Fruit fly (Drosophila melanogaster) whole organism, embryonic: ENCODE data around the gene Pp4-19C.

Experiments used
- BEAF-32 ChIP-seq: fragments of 200-800 bp; sonication (Bioruptor generic); optimal IDR thresholded peaks from 3 replicates; lab custom pipeline; 2017; ENCODE audit warnings: missing biosample characterization, missing genetic modification characterization, mild to moderate bottlenecking, moderate library complexity, missing genetic modification reagents
- Bgb ChIP-seq: fragments of 200-800 bp; sonication (Bioruptor generic); IDR thresholded peaks from 2 replicates; pipeline ENCODE4 v1.3.6; 2022; ENCODE audit warnings: missing biosample characterization, missing genetic modification characterization; ENCODE audit not compliant: partially characterized antibody
- CG10147 ChIP-seq: fragments of 200-800 bp; sonication (Bioruptor generic); optimal IDR thresholded peaks from 2 replicates; lab custom pipeline; 2019; ENCODE audit warnings: missing biosample characterization, mild to moderate bottlenecking, missing genetic modification characterization, moderate library complexity
- CG11085 ChIP-seq: fragments of 200-800 bp; sonication (Bioruptor generic); IDR thresholded peaks from 2 replicates; pipeline ENCODE4 v1.3.6; 2022; ENCODE audit warnings: missing biosample characterization, missing genetic modification characterization
- CG11247 ChIP-seq: fragments of 200-800 bp; sonication (Bioruptor generic); IDR thresholded peaks from 2 replicates; pipeline ENCODE4 v1.3.6; 2022; ENCODE audit warnings: missing biosample characterization, missing genetic modification characterization
- CG11560 ChIP-seq: fragments of 200-800 bp; sonication (Bioruptor generic); IDR thresholded peaks from 3 replicates; pipeline ENCODE4 v1.3.6; 2022; ENCODE audit warnings: missing biosample characterization, missing genetic modification characterization
- CG12942 ChIP-seq: fragments of 200-800 bp; sonication (Bioruptor generic); optimal IDR thresholded peaks from 3 replicates; lab custom pipeline; 2016; ENCODE audit warnings: missing biosample characterization, missing genetic modification characterization
- CG13296 ChIP-seq: fragments of 200-800 bp; sonication (Bioruptor generic); optimal IDR thresholded peaks from 3 replicates; lab custom pipeline; 2018; ENCODE audit warnings: missing biosample characterization, mild to moderate bottlenecking, missing genetic modification characterization
- CG16813 ChIP-seq: fragments of 200-800 bp; sonication (Bioruptor generic); IDR thresholded peaks from 3 replicates; pipeline ENCODE4 v1.3.6; 2022; ENCODE audit warnings: missing biosample characterization, missing genetic modification characterization; ENCODE audit not compliant: partially characterized antibody
- CG17802 ChIP-seq: fragments of 200-800 bp; sonication (Bioruptor generic); optimal IDR thresholded peaks from 2 replicates; lab custom pipeline; 2018; ENCODE audit warnings: missing biosample characterization, mild to moderate bottlenecking, missing genetic modification characterization, moderate library complexity
- CG18011 ChIP-seq: fragments of 200-800 bp; sonication (Bioruptor generic); optimal IDR thresholded peaks from 2 replicates; lab custom pipeline; 2017; ENCODE audit warnings: missing biosample characterization, missing genetic modification characterization, mild to moderate bottlenecking, moderate library complexity, missing genotype
- CG31441 ChIP-seq: fragments of 200-800 bp; sonication (Bioruptor generic); IDR thresholded peaks from 2 replicates; pipeline ENCODE4 v1.3.6; 2022; ENCODE audit warnings: missing biosample characterization, missing genetic modification characterization
- CG5245 ChIP-seq: fragments of 200-800 bp; sonication (Bioruptor generic); optimal IDR thresholded peaks from 3 replicates; lab custom pipeline; 2016; ENCODE audit warnings: missing biosample characterization, missing genetic modification characterization
- CG6254 ChIP-seq: fragments of 200-800 bp; sonication (Bioruptor generic); optimal IDR thresholded peaks from 3 replicates; lab custom pipeline; 2017; ENCODE audit warnings: mild to moderate bottlenecking, missing biosample characterization, missing genetic modification reagents, missing genetic modification characterization
- CG6654 ChIP-seq: fragments of 200-800 bp; sonication (Bioruptor generic); optimal IDR thresholded peaks from 2 replicates; lab custom pipeline; 2017; ENCODE audit warnings: missing biosample characterization, mild to moderate bottlenecking, missing genetic modification characterization
- CG9727 ChIP-seq: fragments of 200-800 bp; sonication (Bioruptor generic); optimal IDR thresholded peaks from 3 replicates; lab custom pipeline; 2017; ENCODE audit warnings: missing biosample characterization, mild to moderate bottlenecking, missing genetic modification characterization
- Chrac-16 ChIP-seq: fragments of 200-800 bp; sonication (Bioruptor generic); optimal IDR thresholded peaks from 3 replicates; lab custom pipeline; 2016; ENCODE audit warnings: missing biosample characterization, missing genetic modification characterization
- Dek ChIP-seq: fragments of 200-800 bp; sonication (Bioruptor generic); optimal IDR thresholded peaks from 3 replicates; lab custom pipeline; 2019; ENCODE audit warnings: missing biosample characterization, mild to moderate bottlenecking, missing genetic modification characterization, moderate library complexity
- Dip2 ChIP-seq: fragments of 200-800 bp; sonication (Bioruptor generic); IDR thresholded peaks from 2 replicates; pipeline ENCODE4 v1.3.6; 2022; ENCODE audit warnings: missing biosample characterization, missing genetic modification characterization
- Dref ChIP-seq: fragments of 200-800 bp; sonication (Bioruptor generic); IDR thresholded peaks from 2 replicates; pipeline ENCODE4 v1.3.6; 2022; ENCODE audit warnings: missing biosample characterization, missing genetic modification characterization
- ERR ChIP-seq: fragments of 200-800 bp; sonication (Bioruptor generic); optimal IDR thresholded peaks from 2 replicates; lab custom pipeline; 2016; ENCODE audit warnings: missing biosample characterization, missing genetic modification characterization
- HLH3B ChIP-seq: fragments of 200-800 bp; sonication (Bioruptor generic); IDR thresholded peaks from 2 replicates; pipeline ENCODE4 v1.3.6; 2022; ENCODE audit warnings: missing biosample characterization, missing genetic modification characterization
- NC2α ChIP-seq: fragments of 200-800 bp; sonication (Bioruptor generic); optimal IDR thresholded peaks from 2 replicates; lab custom pipeline; 2016; ENCODE audit warnings: missing biosample characterization, missing genetic modification characterization
- Pdp1 ChIP-seq, 2 experiments: fragments of 200-800 bp; sonication (Bioruptor generic); optimal IDR thresholded peaks; 3 replicates each; lab custom pipeline; 2016; ENCODE audit warnings: missing biosample characterization in 2 of 2, missing genetic modification characterization in 2 of 2, mild to moderate bottlenecking in 1 of 2, moderate library complexity in 1 of 2
- Side ChIP-seq: fragments of 200-800 bp; sonication (Bioruptor generic); optimal IDR thresholded peaks from 2 replicates; lab custom pipeline; 2016; ENCODE audit warnings: missing biosample characterization, missing genetic modification characterization
- Sin3A ChIP-seq: fragments of >200 bp; optimal IDR thresholded peaks from 2 replicates; lab custom pipeline; 2018
- Sry-β ChIP-seq: fragments of 200-800 bp; sonication (Bioruptor generic); optimal IDR thresholded peaks from 2 replicates; lab custom pipeline; 2018; ENCODE audit warnings: missing biosample characterization, mild to moderate bottlenecking, missing genetic modification characterization, moderate library complexity
- ab ChIP-seq: fragments of 200-800 bp; sonication (Bioruptor generic); optimal IDR thresholded peaks from 2 replicates; lab custom pipeline; 2016; ENCODE audit warnings: missing biosample characterization, missing genetic modification characterization
- amos ChIP-seq: fragments of 200-800 bp; sonication (Bioruptor generic); IDR thresholded peaks from 2 replicates; pipeline ENCODE4 v1.3.6; 2022; ENCODE audit warnings: missing biosample characterization, missing genetic modification characterization; ENCODE audit not compliant: partially characterized antibody
- az2 ChIP-seq: fragments of 200-800 bp; sonication (Bioruptor generic); optimal IDR thresholded peaks from 3 replicates; lab custom pipeline; 2016; ENCODE audit warnings: missing biosample characterization, missing genetic modification characterization
- bcd ChIP-seq: fragments of 200-800 bp; sonication (Bioruptor generic); optimal IDR thresholded peaks from 2 replicates; lab custom pipeline; 2017; ENCODE audit warnings: missing biosample characterization, mild to moderate bottlenecking, missing genetic modification characterization
- dati ChIP-seq: fragments of 200-800 bp; sonication (Bioruptor generic); IDR thresholded peaks from 2 replicates; pipeline ENCODE4 v1.3.6; 2022; ENCODE audit warnings: missing biosample characterization, missing genetic modification characterization
- en ChIP-seq: fragments of 200-800 bp; sonication (Bioruptor generic); optimal IDR thresholded peaks from 2 replicates; lab custom pipeline; 2016; ENCODE audit warnings: missing biosample characterization, missing genetic modification characterization
- gcm ChIP-seq: fragments of 200-800 bp; sonication (Bioruptor generic); optimal IDR thresholded peaks from 2 replicates; lab custom pipeline; 2019; ENCODE audit warnings: missing biosample characterization, mild to moderate bottlenecking, missing genetic modification characterization, moderate library complexity
- h ChIP-seq: fragments of >200 bp; optimal IDR thresholded peaks from 2 replicates; lab custom pipeline; 2017
- ind ChIP-seq: fragments of 200-800 bp; sonication (Bioruptor generic); optimal IDR thresholded peaks from 3 replicates; lab custom pipeline; 2016; ENCODE audit warnings: missing biosample characterization, missing genetic modification characterization
- jing ChIP-seq: fragments of 200-800 bp; sonication (Bioruptor generic); optimal IDR thresholded peaks from 2 replicates; lab custom pipeline; 2018; ENCODE audit warnings: missing biosample characterization, mild to moderate bottlenecking, missing genetic modification characterization
- ken ChIP-seq: fragments of 200-800 bp; sonication (Bioruptor generic); IDR thresholded peaks from 3 replicates; pipeline ENCODE4 v1.3.6; 2022; ENCODE audit warnings: missing biosample characterization, missing genetic modification characterization
- knrl ChIP-seq: fragments of 200-800 bp; sonication (Bioruptor generic); IDR thresholded peaks from 3 replicates; pipeline ENCODE4 v1.3.6; 2022; ENCODE audit warnings: missing biosample characterization, missing genetic modification characterization; ENCODE audit not compliant: partially characterized antibody
- lmd ChIP-seq: fragments of 200-800 bp; sonication (Bioruptor generic); IDR thresholded peaks from 2 replicates; pipeline ENCODE4 v1.3.6; 2022; ENCODE audit warnings: missing biosample characterization, missing genetic modification characterization
- odd ChIP-seq: fragments of 200-800 bp; sonication (Bioruptor generic); optimal IDR thresholded peaks from 2 replicates; lab custom pipeline; 2017; ENCODE audit warnings: missing biosample characterization, mild to moderate bottlenecking, missing genetic modification characterization
- p53 ChIP-seq: fragments of 200-800 bp; sonication (Bioruptor generic); optimal IDR thresholded peaks from 2 replicates; lab custom pipeline; 2016; ENCODE audit warnings: missing biosample characterization, missing genetic modification characterization
- pum ChIP-seq: fragments of 200-800 bp; sonication (Bioruptor generic); optimal IDR thresholded peaks from 2 replicates; lab custom pipeline; 2016; ENCODE audit warnings: missing biosample characterization, missing genetic modification characterization
- repo ChIP-seq: fragments of 200-800 bp; sonication (Bioruptor generic); optimal IDR thresholded peaks from 2 replicates; lab custom pipeline; 2016; ENCODE audit warnings: missing biosample characterization, missing genetic modification characterization
- row ChIP-seq: fragments of 200-800 bp; sonication (Bioruptor generic); IDR thresholded peaks from 3 replicates; pipeline ENCODE4 v1.3.6; 2022; ENCODE audit warnings: missing biosample characterization, missing genetic modification characterization
- sima ChIP-seq: fragments of 200-800 bp; sonication (Bioruptor generic); optimal IDR thresholded peaks from 2 replicates; lab custom pipeline; 2016; ENCODE audit warnings: missing biosample characterization, missing genetic modification characterization
- stwl ChIP-seq: fragments of 200-800 bp; sonication (Bioruptor generic); optimal IDR thresholded peaks from 3 replicates; lab custom pipeline; 2018; ENCODE audit warnings: missing biosample characterization, mild to moderate bottlenecking, missing genetic modification characterization, moderate library complexity
- tgo ChIP-seq: fragments of 200-800 bp; sonication (Bioruptor generic); IDR thresholded peaks from 3 replicates; pipeline ENCODE4 v1.3.6; 2022; ENCODE audit warnings: missing biosample characterization, missing genetic modification characterization
- tio ChIP-seq: fragments of 200-800 bp; sonication (Bioruptor generic); optimal IDR thresholded peaks from 2 replicates; lab custom pipeline; 2017; ENCODE audit warnings: missing biosample characterization, missing genetic modification characterization, inconsistent platforms
- wor ChIP-seq: fragments of 200-800 bp; sonication (Bioruptor generic); IDR thresholded peaks from 2 replicates; pipeline ENCODE4 v1.3.6; 2022; ENCODE audit warnings: missing biosample characterization, missing genetic modification characterization
- z ChIP-seq: fragments of 200-800 bp; sonication (Bioruptor generic); IDR thresholded peaks from 3 replicates; pipeline ENCODE4 v1.3.6; 2022; ENCODE audit warnings: missing biosample characterization, missing genetic modification characterization
- zfh1 ChIP-seq: fragments of 200-800 bp; sonication (Bioruptor generic); IDR thresholded peaks from 3 replicates; pipeline ENCODE4 v1.3.6; 2022; ENCODE audit warnings: missing biosample characterization, missing genetic modification characterization
- zfh2 ChIP-seq: fragments of 200-800 bp; sonication (Bioruptor generic); optimal IDR thresholded peaks from 2 replicates; lab custom pipeline; 2016; ENCODE audit warnings: missing biosample characterization, missing genetic modification characterization

Gene Pp4-19C

DNA sequence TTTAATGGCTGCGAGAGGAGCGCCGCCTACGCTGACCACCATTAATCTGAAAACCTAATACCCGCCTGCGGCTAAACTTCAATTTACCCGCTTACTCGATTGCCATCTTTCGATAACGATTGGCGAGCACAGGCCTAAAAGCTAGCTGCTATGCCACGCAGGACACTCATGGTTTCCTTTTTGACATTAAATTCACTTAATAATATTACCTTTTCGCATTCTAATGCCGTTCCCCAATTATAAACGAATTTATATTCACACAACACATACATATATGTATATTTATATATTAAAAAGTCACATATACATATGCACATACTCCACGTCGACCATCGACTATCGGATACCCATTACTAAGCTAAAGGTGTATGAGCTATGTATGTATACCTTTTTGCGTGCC lies 34.2 kb downstream of the Pp4-19C start (continued):
- TF ChIP-seq amos = 0 out of 2 replicates have a peak, but pooled peaks have one; percentile 41
- TF ChIP-seq BEAF-32 (GFP tag; lab: Kevin White, UChicago) = peak; percentile 26
- TF ChIP-seq gcm (GFP tag; lab: Kevin White, UChicago) = no peak
- TF ChIP-seq ind = no peak
- no peak for TF ChIP-seq CG12942 (GFP tag; lab: Kevin White, UChicago)
- TF ChIP-seq Dek (tag; lab: Kevin White, UChicago) = no peak
- no peak for TF ChIP-seq Side (GFP tag; lab: Kevin White, UChicago)
- peak; percentile 78 for TF ChIP-seq CG16813 (GFP tag; lab: Robert Waterston, UW)
- TF ChIP-seq ken = no peak
- TF ChIP-seq pum = no peak
- TF ChIP-seq Sry-β = peak; percentile 75
- TF ChIP-seq CG5245 (GFP tag; lab: Kevin White, UChicago) = no peak
- TF ChIP-seq HLH3B (GFP tag; lab: Robert Waterston, UW) = no peak
- TF ChIP-seq lmd (GFP tag; lab: Robert Waterston, UW) = no peak
- TF ChIP-seq CG31441 (GFP tag; lab: Robert Waterston, UW) = no peak
- TF ChIP-seq sima (GFP tag; lab: Kevin White, UChicago) = no peak
- TF ChIP-seq bcd (GFP tag; lab: Kevin White, UChicago) = no peak
- peak; percentile 95 for TF ChIP-seq CG11560
- TF ChIP-seq Bgb (GFP tag; lab: Robert Waterston, UW) = peak; percentile 30; the same call in 1 of the 2 replicates
- TF ChIP-seq Dip2 (GFP tag; lab: Robert Waterston, UW) = no peak
- no peak for TF ChIP-seq ERR
- peak; percentile 95 for TF ChIP-seq CG18011 (GFP tag; lab: Kevin White, UChicago)
- peak; percentile 36; the same call in 1 of the 3 replicates for TF ChIP-seq knrl (GFP tag; lab: Robert Waterston, UW)
- TF ChIP-seq ab = no peak
- no peak for TF ChIP-seq p53 (GFP tag; lab: Kevin White, UChicago)
- TF ChIP-seq row (GFP tag; lab: Robert Waterston, UW) = peak; percentile 31; the same call in 1 of the 3 replicates
- peak; percentile 32 for TF ChIP-seq stwl (tag; lab: Kevin White, UChicago)
- no peak for TF ChIP-seq CG11247 (GFP tag; lab: Robert Waterston, UW)
- peak; percentile 63 for TF ChIP-seq Dref (GFP tag; lab: Robert Waterston, UW)
- no peak for TF ChIP-seq az2 (GFP tag; lab: Kevin White, UChicago)
- TF ChIP-seq CG6654 = no peak
- TF ChIP-seq CG17802 (tag; lab: Kevin White, UChicago) = no peak
- TF ChIP-seq en = no peak
- TF ChIP-seq zfh2 = no peak
- no peak for TF ChIP-seq z (GFP tag; lab: Robert Waterston, UW)
- no peak for TF ChIP-seq CG6254 (GFP tag; lab: Kevin White, UChicago)
- no peak for TF ChIP-seq wor (GFP tag; lab: Robert Waterston, UW)
- TF ChIP-seq CG10147 = no peak
- no peak for TF ChIP-seq Pdp1 (GFP tag; optimal IDR thresholded peaks at IDR 0.05; lab: Kevin White, UChicago)
- no peak for TF ChIP-seq tgo (GFP tag; lab: Robert Waterston, UW)
- no peak for TF ChIP-seq CG11085
- TF ChIP-seq zfh1 (GFP tag; lab: Robert Waterston, UW) = no peak
- no peak for TF ChIP-seq h
- no peak for TF ChIP-seq Sin3A (lab: Kevin White, UChicago)
- no peak for TF ChIP-seq tio (GFP tag; lab: Kevin White, UChicago)
- TF ChIP-seq CG13296 (GFP tag; lab: Kevin White, UChicago) = no peak
- TF ChIP-seq jing = no peak
- TF ChIP-seq Chrac-16 = no peak
- TF ChIP-seq NC2α (GFP tag; lab: Kevin White, UChicago) = no peak
- no peak for TF ChIP-seq repo
- no peak for TF ChIP-seq odd (GFP tag; lab: Kevin White, UChicago)
- TF ChIP-seq CG9727 (GFP tag; lab: Kevin White, UChicago) = no peak
- no peak for TF ChIP-seq dati (GFP tag; lab: Robert Waterston, UW)
